Fruit fly (Drosophila melanogaster) whole organism, embryonic: ENCODE data around the gene Ac13E.

Experiments used
- Awh ChIP-seq: fragments of 200-800 bp; sonication (Bioruptor generic); IDR thresholded peaks from 2 replicates; pipeline ENCODE4, ENCODE4 v1.3.6; 2022; ENCODE audit warnings: missing biosample characterization, missing genetic modification characterization
- Bteb2 ChIP-seq: fragments of 200-800 bp; sonication (Bioruptor generic); optimal IDR thresholded peaks from 2 replicates; lab custom pipeline; 2016; ENCODE audit warnings: missing biosample characterization, missing genetic modification characterization
- CG12071 ChIP-seq: fragments of 200-800 bp; sonication (Bioruptor generic); optimal IDR thresholded peaks from 3 replicates; lab custom pipeline; 2018; ENCODE audit warnings: missing biosample characterization, mild to moderate bottlenecking, missing genetic modification characterization
- CG13894 ChIP-seq: fragments of 200-800 bp; sonication (Bioruptor generic); optimal IDR thresholded peaks from 3 replicates; lab custom pipeline; 2018; ENCODE audit warnings: missing biosample characterization, mild to moderate bottlenecking, missing genetic modification characterization, moderate library complexity
- CG1602 ChIP-seq: fragments of 200-800 bp; sonication (Bioruptor generic); optimal IDR thresholded peaks from 3 replicates; lab custom pipeline; 2016; ENCODE audit warnings: missing biosample characterization, missing genetic modification characterization
- CG16863 ChIP-seq: fragments of 200-800 bp; sonication (Bioruptor generic); optimal IDR thresholded peaks from 3 replicates; lab custom pipeline; 2016; ENCODE audit warnings: missing biosample characterization, missing genetic modification characterization
- CG17186 ChIP-seq: fragments of 200-800 bp; sonication (Bioruptor generic); optimal IDR thresholded peaks from 3 replicates; lab custom pipeline; 2017; ENCODE audit warnings: missing biosample characterization, missing genetic modification reagents, missing genetic modification characterization
- CG17361 ChIP-seq: fragments of 200-800 bp; sonication (Bioruptor generic); IDR thresholded peaks from 3 replicates; pipeline ENCODE4 v1.3.6; 2022; ENCODE audit warnings: missing biosample characterization, missing genetic modification characterization
- CG17829 ChIP-seq: fragments of 200-800 bp; optimal IDR thresholded peaks from 2 replicates; lab custom pipeline; 2019; ENCODE audit warnings: missing biosample characterization, mild to moderate bottlenecking, missing genetic modification characterization, moderate library complexity
- CG17912 ChIP-seq: fragments of 200-800 bp; sonication (Bioruptor generic); optimal IDR thresholded peaks from 2 replicates; lab custom pipeline; 2018; ENCODE audit warnings: missing biosample characterization, mild to moderate bottlenecking, missing genetic modification characterization
- CG1832 ChIP-seq: fragments of 200-800 bp; sonication (Bioruptor generic); optimal IDR thresholded peaks from 2 replicates; lab custom pipeline; 2017; ENCODE audit warnings: missing biosample characterization, mild to moderate bottlenecking, missing genetic modification characterization, inconsistent platforms
- CG2129 ChIP-seq: fragments of 200-800 bp; sonication (Bioruptor generic); IDR thresholded peaks from 2 replicates; pipeline ENCODE4 v1.3.6; 2022; ENCODE audit warnings: missing biosample characterization, missing genetic modification characterization; ENCODE audit not compliant: partially characterized antibody
- CG30403 ChIP-seq: fragments of 200-800 bp; sonication (Bioruptor generic); optimal IDR thresholded peaks from 3 replicates; lab custom pipeline; 2016; ENCODE audit warnings: missing biosample characterization, missing genetic modification characterization
- CG31365 ChIP-seq: fragments of 200-800 bp; sonication (Bioruptor generic); optimal IDR thresholded peaks from 2 replicates; lab custom pipeline; 2018; ENCODE audit warnings: missing biosample characterization, mild to moderate bottlenecking, missing genetic modification characterization
- CG32772 ChIP-seq: fragments of 200-800 bp; sonication (Bioruptor generic); IDR thresholded peaks from 2 replicates; pipeline ENCODE4 v1.3.6; 2022; ENCODE audit warnings: missing biosample characterization, missing genetic modification characterization
- CG34422 ChIP-seq: fragments of 200-800 bp; sonication (Bioruptor generic); IDR thresholded peaks from 3 replicates; pipeline ENCODE4 v1.3.6; 2022; ENCODE audit warnings: missing biosample characterization, missing genetic modification characterization
- CG4282 ChIP-seq: fragments of 200-800 bp; sonication (Bioruptor generic); optimal IDR thresholded peaks from 2 replicates; lab custom pipeline; 2016; ENCODE audit warnings: missing biosample characterization, missing genetic modification characterization
- CG4854 ChIP-seq: fragments of 200-800 bp; sonication (Bioruptor generic); optimal IDR thresholded peaks from 2 replicates; lab custom pipeline; 2016; ENCODE audit warnings: missing biosample characterization, missing genetic modification characterization, inconsistent platforms
- CG6854 ChIP-seq: fragments of 200-800 bp; sonication (Bioruptor generic); optimal IDR thresholded peaks from 3 replicates; lab custom pipeline; 2017; ENCODE audit warnings: missing biosample characterization, mild to moderate bottlenecking, missing genetic modification characterization
- CG7928 ChIP-seq: fragments of 200-800 bp; sonication (Bioruptor generic); optimal IDR thresholded peaks from 2 replicates; lab custom pipeline; 2017; ENCODE audit warnings: missing biosample characterization, mild to moderate bottlenecking, missing genetic modification characterization
- CG7987 ChIP-seq: fragments of 200-800 bp; sonication (Bioruptor generic); optimal IDR thresholded peaks from 2 replicates; lab custom pipeline; 2018; ENCODE audit warnings: missing biosample characterization, mild to moderate bottlenecking, missing genetic modification characterization, moderate library complexity
- CG8478 ChIP-seq: fragments of >200 bp; optimal IDR thresholded peaks from 2 replicates; lab custom pipeline; 2018
- CG9215 ChIP-seq: fragments of 200-800 bp; sonication (Bioruptor generic); IDR thresholded peaks from 2 replicates; pipeline ENCODE4 v1.3.6; 2022; ENCODE audit warnings: missing biosample characterization, missing genetic modification characterization
- CG9817 ChIP-seq: fragments of 200-800 bp; sonication (Bioruptor generic); optimal IDR thresholded peaks from 2 replicates; lab custom pipeline; 2018; ENCODE audit warnings: missing biosample characterization, mild to moderate bottlenecking, missing genetic modification characterization, moderate library complexity
- CrebB ChIP-seq: fragments of 200-800 bp; sonication (Bioruptor generic); optimal IDR thresholded peaks from 3 replicates; lab custom pipeline; 2018; ENCODE audit warnings: missing biosample characterization, mild to moderate bottlenecking, missing genetic modification characterization
- Doc2 ChIP-seq: fragments of 200-800 bp; sonication (Bioruptor generic); IDR thresholded peaks from 2 replicates; pipeline ENCODE4 v1.3.6; 2022; ENCODE audit warnings: missing biosample characterization, missing genetic modification characterization
- Drgx ChIP-seq: fragments of 200-800 bp; sonication (Bioruptor generic); IDR thresholded peaks from 2 replicates; pipeline ENCODE4 v1.3.6; 2022; ENCODE audit warnings: missing biosample characterization, missing genetic modification characterization
- Gug ChIP-seq: fragments of 200-800 bp; sonication (Bioruptor generic); IDR thresholded peaks from 4 replicates; pipeline ENCODE4 v1.3.6; 2022; ENCODE audit warnings: missing biosample characterization, missing genetic modification characterization
- Hmx ChIP-seq: fragments of 200-800 bp; sonication (Bioruptor generic); optimal IDR thresholded peaks from 2 replicates; lab custom pipeline; 2016; ENCODE audit warnings: missing biosample characterization, missing genetic modification characterization
- Kr ChIP-seq: fragments of 200-800 bp; sonication (Bioruptor generic); optimal IDR thresholded peaks from 2 replicates; lab custom pipeline; 2017; ENCODE audit warnings: missing biosample characterization, mild to moderate bottlenecking, missing genetic modification characterization
- Med ChIP-seq: fragments of 200-800 bp; sonication (Bioruptor generic); peaks from one replicate; lab custom pipeline; 2016; ENCODE audit warnings: missing biosample characterization, missing genetic modification characterization, mild to moderate bottlenecking, inconsistent platforms, moderate library complexity
- Mrtf ChIP-seq: fragments of 200-800 bp; sonication (Bioruptor generic); IDR thresholded peaks from 3 replicates; pipeline ENCODE4 v1.3.6; 2022; ENCODE audit warnings: missing biosample characterization, missing genetic modification characterization
- Oli ChIP-seq: fragments of 200-800 bp; sonication (Bioruptor generic); optimal IDR thresholded peaks from 2 replicates; lab custom pipeline; 2018; ENCODE audit warnings: missing biosample characterization, mild to moderate bottlenecking, missing genetic modification characterization, moderate library complexity
- Optix ChIP-seq: fragments of 200-800 bp; sonication (Bioruptor generic); IDR thresholded peaks from 3 replicates; pipeline ENCODE4 v1.3.6; 2022; ENCODE audit warnings: missing biosample characterization, missing genetic modification characterization
- Usf ChIP-seq: fragments of 200-800 bp; sonication (Bioruptor generic); optimal IDR thresholded peaks from 2 replicates; lab custom pipeline; 2017; ENCODE audit warnings: missing genotype, missing biosample characterization, missing genetic modification characterization
- chif ChIP-seq, 2 experiments: fragments of 200-800 bp; sonication (Bioruptor generic); optimal IDR thresholded peaks; 3 replicates each; lab custom pipeline; 2016; ENCODE audit warnings: missing biosample characterization in 2 of 2, missing genetic modification characterization in 2 of 2
- chinmo ChIP-seq: fragments of 200-800 bp; sonication (Bioruptor generic); IDR thresholded peaks from 4 replicates; pipeline ENCODE4 v1.3.6; 2022; ENCODE audit warnings: missing biosample characterization, missing genetic modification characterization; ENCODE audit not compliant: partially characterized antibody
- chm ChIP-seq: fragments of 200-800 bp; sonication (Bioruptor generic); IDR thresholded peaks from 2 replicates; pipeline ENCODE4 v1.3.6; 2022; ENCODE audit warnings: missing biosample characterization, missing genetic modification characterization
- exex ChIP-seq: fragments of 200-800 bp; sonication (Bioruptor generic); optimal IDR thresholded peaks from 4 replicates; lab custom pipeline; 2018; ENCODE audit warnings: missing biosample characterization, mild to moderate bottlenecking, missing genetic modification characterization, moderate library complexity
- fd64A ChIP-seq: fragments of 200-800 bp; sonication (Bioruptor generic); optimal IDR thresholded peaks from 3 replicates; lab custom pipeline; 2018; ENCODE audit warnings: missing biosample characterization, mild to moderate bottlenecking, missing genetic modification characterization
- lbe ChIP-seq: fragments of 200-800 bp; sonication (Bioruptor generic); optimal IDR thresholded peaks from 2 replicates; lab custom pipeline; 2016; ENCODE audit warnings: missing biosample characterization, mild to moderate bottlenecking, missing genetic modification characterization
- odd ChIP-seq: fragments of 200-800 bp; sonication (Bioruptor generic); optimal IDR thresholded peaks from 2 replicates; lab custom pipeline; 2017; ENCODE audit warnings: missing biosample characterization, mild to moderate bottlenecking, missing genetic modification characterization
- prd ChIP-seq, 3 experiments: fragments of >200 bp in 2 of 3; fragments of 200-800 bp in 1 of 3; sonication (Bioruptor generic) in 1 of 3; optimal IDR thresholded peaks in 2 of 3; IDR thresholded peaks in 1 of 3; 2 replicates in 2 of 3; 3 replicates in 1 of 3; pipeline versions ENCODE4 v1.3.6 to Lab custom; 2017 to 2022; ENCODE audit warnings: missing biosample characterization in 1 of 3, missing genetic modification characterization in 1 of 3
- ranshi ChIP-seq: fragments of 200-800 bp; sonication (Bioruptor generic); IDR thresholded peaks from 2 replicates; pipeline ENCODE4 v1.3.6; 2022; ENCODE audit warnings: missing biosample characterization, missing genetic modification characterization
- row ChIP-seq: fragments of 200-800 bp; sonication (Bioruptor generic); IDR thresholded peaks from 3 replicates; pipeline ENCODE4 v1.3.6; 2022; ENCODE audit warnings: missing biosample characterization, missing genetic modification characterization
- shn ChIP-seq: fragments of 200-800 bp; sonication (Bioruptor generic); optimal IDR thresholded peaks from 3 replicates; lab custom pipeline; 2016; ENCODE audit warnings: missing biosample characterization, missing genetic modification characterization
- slp2 ChIP-seq: fragments of 200-800 bp; sonication (Bioruptor generic); optimal IDR thresholded peaks from 2 replicates; lab custom pipeline; 2016; ENCODE audit warnings: missing biosample characterization, missing genetic modification characterization
- sob ChIP-seq: fragments of 200-800 bp; sonication (Bioruptor generic); IDR thresholded peaks from 2 replicates; pipeline ENCODE4 v1.3.6; 2022; ENCODE audit warnings: missing biosample characterization, missing genetic modification characterization
- tio ChIP-seq: fragments of 200-800 bp; sonication (Bioruptor generic); optimal IDR thresholded peaks from 2 replicates; lab custom pipeline; 2017; ENCODE audit warnings: missing biosample characterization, missing genetic modification characterization, inconsistent platforms
- tna ChIP-seq: fragments of 200-800 bp; sonication (Bioruptor generic); IDR thresholded peaks from 2 replicates; pipeline ENCODE4 v1.3.6; 2022; ENCODE audit warnings: missing biosample characterization, missing genetic modification characterization; ENCODE audit not compliant: partially characterized antibody
- tx ChIP-seq: fragments of 200-800 bp; sonication (Bioruptor generic); optimal IDR thresholded peaks from 2 replicates; lab custom pipeline; 2016; ENCODE audit warnings: missing biosample characterization, missing genetic modification characterization
- zfh1 ChIP-seq: fragments of 200-800 bp; sonication (Bioruptor generic); IDR thresholded peaks from 3 replicates; pipeline ENCODE4 v1.3.6; 2022; ENCODE audit warnings: missing biosample characterization, missing genetic modification characterization

Gene Ac13E

dm6 chrX:15582853-15583252 lies 28.8 kb upstream of the Ac13E start, which contains the start of the genes CG9215 and CG8097 (continued):
- TF ChIP-seq odd (GFP tag; lab: Kevin White, UChicago) (no peak), fd64A (GFP tag; lab: Kevin White, UChicago) (no peak), Oli (tag; lab: Kevin White, UChicago) (no peak), slp2 (GFP tag; lab: Kevin White, UChicago) (no peak), CG4854 (no peak), Usf (GFP tag; lab: Kevin White, UChicago) (no peak), CG1832 (GFP tag; lab: Kevin White, UChicago) (no peak), CG1602 (GFP tag; lab: Kevin White, UChicago) (no peak), CG17361 (GFP tag; lab: Robert Waterston, UW) (no peak; the same call in 1 of the 3 replicates), CG9215 (GFP tag; lab: Robert Waterston, UW) (peak; percentile 74), Hmx (GFP tag; lab: Kevin White, UChicago) (no peak), exex (tag; lab: Kevin White, UChicago) (no peak), CG17912 (no peak), CG4282 (GFP tag; lab: Kevin White, UChicago) (no peak), Doc2 (GFP tag; lab: Robert Waterston, UW) (no peak), Mrtf (no peak), Awh (GFP tag; lab: Robert Waterston, UW) (no peak), Drgx (no peak), CG31365 (tag; lab: Kevin White, UChicago) (no peak), ranshi (GFP tag; lab: Robert Waterston, UW) (no peak), CG9817 (peak; percentile 18), CG2129 (GFP tag; lab: Robert Waterston, UW) (peak; percentile 95), tna (GFP tag; lab: Robert Waterston, UW) (peak; percentile 82), CG16863 (GFP tag; lab: Kevin White, UChicago) (peak; percentile 29), CG17829 (tag; lab: Kevin White, UChicago) (peak; percentile 55), CG7928 (GFP tag; lab: Kevin White, UChicago) (no peak), chm (GFP tag; lab: Robert Waterston, UW) (no peak), CG12071 (GFP tag; lab: Kevin White, UChicago) (no peak), CG30403 (GFP tag; lab: Kevin White, UChicago) (peak; percentile 54), row (GFP tag; lab: Robert Waterston, UW) (peak; percentile 84), CG8478 (lab: Kevin White, UChicago) (no peak), zfh1 (GFP tag; lab: Robert Waterston, UW) (no peak), CrebB (no peak), Kr (GFP tag; lab: Kevin White, UChicago) (no peak), Bteb2 (GFP tag; lab: Kevin White, UChicago) (peak; percentile 39), CG6854 (GFP tag; lab: Kevin White, UChicago) (no peak), prd (optimal IDR thresholded peaks at IDR 0.05; lab: Kevin White, UChicago) (no peak), prd (GFP tag; IDR thresholded peaks at IDR 0.05; lab: Robert Waterston, UW) (peak; percentile 6; the same call in 1 of the 3 replicates), tio (GFP tag; lab: Kevin White, UChicago) (no peak), Gug (GFP tag; lab: Robert Waterston, UW) (no peak), CG13894 (tag; lab: Kevin White, UChicago) (no peak), CG34422 (GFP tag; lab: Robert Waterston, UW) (no peak), sob (GFP tag; lab: Robert Waterston, UW) (no peak; the same call in 1 of the 2 replicates), shn (GFP tag; lab: Kevin White, UChicago) (peak; percentile 47), Med (GFP tag; lab: Kevin White, UChicago) (peak; percentile 84), CG32772 (no peak), chif (GFP tag; optimal IDR thresholded peaks at IDR 0.05; lab: Kevin White, UChicago) (peak in 1 of 2 experiments; percentile 5), tx (GFP tag; lab: Kevin White, UChicago) (no peak), CG17186 (GFP tag; lab: Kevin White, UChicago) (peak; percentile 75), CG7987 (GFP tag; lab: Kevin White, UChicago) (no peak), Optix (GFP tag; lab: Robert Waterston, UW) (no peak), lbe (GFP tag; lab: Kevin White, UChicago) (peak; percentile 31), chinmo (peak; percentile 34; the same call in 1 of the 4 replicates)
